Fruit fly (Drosophila melanogaster) whole organism, embryonic: ENCODE measurements around the gene Rtnl1.
A peak's percentile ranks its signal among the peaks of the same experiment; 100 is the strongest.

Experiments used
- CG10979 ChIP-seq: fragments of 200-800 bp; sonication (Bioruptor generic); optimal IDR thresholded peaks from 2 replicates; lab custom pipeline; 2018; ENCODE audit warnings: missing biosample characterization, mild to moderate bottlenecking, missing genetic modification characterization, moderate library complexity
- CG11696 ChIP-seq: fragments of 200-800 bp; sonication (Bioruptor generic); IDR thresholded peaks from 2 replicates; pipeline ENCODE4 v1.3.6; 2022; ENCODE audit warnings: missing biosample characterization, missing genetic modification characterization
- CG11723 ChIP-seq: fragments of 200-800 bp; sonication (Bioruptor generic); optimal IDR thresholded peaks from 2 replicates; lab custom pipeline; 2017; ENCODE audit warnings: missing biosample characterization, mild to moderate bottlenecking, missing genetic modification characterization
- CG12104 ChIP-seq: fragments of 200-800 bp; sonication (Bioruptor generic); optimal IDR thresholded peaks from 3 replicates; lab custom pipeline; 2016; ENCODE audit warnings: missing biosample characterization, missing genetic modification characterization
- CG13287 ChIP-seq: fragments of 200-800 bp; sonication (Bioruptor generic); IDR thresholded peaks from 2 replicates; pipeline ENCODE4 v1.3.6; 2022; ENCODE audit warnings: missing biosample characterization, missing genetic modification characterization; ENCODE audit not compliant: partially characterized antibody
- CG14860 ChIP-seq: fragments of 200-800 bp; sonication (Bioruptor generic); IDR thresholded peaks from 3 replicates; pipeline ENCODE4 v1.3.6; 2022; ENCODE audit warnings: missing biosample characterization, missing genetic modification characterization; ENCODE audit not compliant: partially characterized antibody
- CG15601 ChIP-seq: fragments of 200-800 bp; sonication (Bioruptor generic); optimal IDR thresholded peaks from 3 replicates; lab custom pipeline; 2019; ENCODE audit warnings: missing biosample characterization, mild to moderate bottlenecking, missing genetic modification characterization, moderate library complexity
- CG17361 ChIP-seq: fragments of 200-800 bp; sonication (Bioruptor generic); IDR thresholded peaks from 3 replicates; pipeline ENCODE4 v1.3.6; 2022; ENCODE audit warnings: missing biosample characterization, missing genetic modification characterization
- CG1792 ChIP-seq: fragments of 200-800 bp; sonication (Bioruptor generic); optimal IDR thresholded peaks from 2 replicates; lab custom pipeline; 2016; ENCODE audit warnings: missing biosample characterization, missing genetic modification characterization
- CG2202 ChIP-seq: fragments of 200-800 bp; sonication (Bioruptor generic); optimal IDR thresholded peaks from 2 replicates; lab custom pipeline; 2018; ENCODE audit warnings: missing biosample characterization, mild to moderate bottlenecking, missing genetic modification characterization
- CG32767 ChIP-seq: fragments of 200-800 bp; sonication (Bioruptor generic); IDR thresholded peaks from 2 replicates; pipeline ENCODE4 v1.3.6; 2022; ENCODE audit warnings: missing biosample characterization, missing genetic modification characterization
- CG34224 ChIP-seq: fragments of 200-800 bp; sonication (Bioruptor generic); IDR thresholded peaks from 3 replicates; pipeline ENCODE4 v1.3.6; 2022; ENCODE audit warnings: missing biosample characterization, missing genetic modification characterization; ENCODE audit not compliant: partially characterized antibody
- CG34376 ChIP-seq: fragments of 200-800 bp; sonication (Bioruptor generic); optimal IDR thresholded peaks from 2 replicates; lab custom pipeline; 2018; ENCODE audit warnings: missing biosample characterization, mild to moderate bottlenecking, missing genetic modification characterization
- CG34422 ChIP-seq: fragments of 200-800 bp; sonication (Bioruptor generic); IDR thresholded peaks from 3 replicates; pipeline ENCODE4 v1.3.6; 2022; ENCODE audit warnings: missing biosample characterization, missing genetic modification characterization
- CG4360 ChIP-seq: fragments of 200-800 bp; sonication (Bioruptor generic); IDR thresholded peaks from 2 replicates; pipeline ENCODE4 v1.3.6; 2022; ENCODE audit warnings: missing biosample characterization, missing genetic modification characterization
- CG6254 ChIP-seq: fragments of 200-800 bp; sonication (Bioruptor generic); optimal IDR thresholded peaks from 3 replicates; lab custom pipeline; 2017; ENCODE audit warnings: mild to moderate bottlenecking, missing biosample characterization, missing genetic modification reagents, missing genetic modification characterization
- CG6813 ChIP-seq: fragments of 200-800 bp; sonication (Bioruptor generic); optimal IDR thresholded peaks from 2 replicates; lab custom pipeline; 2017; ENCODE audit warnings: missing biosample characterization, missing genetic modification characterization, mild to moderate bottlenecking, moderate library complexity, missing genetic modification reagents
- CG7372 ChIP-seq: fragments of 200-800 bp; sonication (Bioruptor generic); IDR thresholded peaks from 2 replicates; pipeline ENCODE4 v1.3.6; 2022; ENCODE audit warnings: missing biosample characterization, missing genetic modification characterization
- Camta ChIP-seq: fragments of 200-800 bp; sonication (Bioruptor generic); optimal IDR thresholded peaks from 2 replicates; lab custom pipeline; 2016; ENCODE audit warnings: missing biosample characterization, missing genetic modification characterization
- Drgx ChIP-seq: fragments of 200-800 bp; sonication (Bioruptor generic); IDR thresholded peaks from 2 replicates; pipeline ENCODE4 v1.3.6; 2022; ENCODE audit warnings: missing biosample characterization, missing genetic modification characterization
- HHEX ChIP-seq: fragments of 200-800 bp; sonication (Bioruptor generic); optimal IDR thresholded peaks from 3 replicates; lab custom pipeline; 2017; ENCODE audit warnings: missing biosample characterization, mild to moderate bottlenecking, missing genetic modification characterization, missing genetic modification reagents
- Kr ChIP-seq: fragments of 200-800 bp; sonication (Bioruptor generic); optimal IDR thresholded peaks from 2 replicates; lab custom pipeline; 2017; ENCODE audit warnings: missing biosample characterization, mild to moderate bottlenecking, missing genetic modification characterization
- Lhr ChIP-seq: fragments of 200-800 bp; sonication (Bioruptor generic); optimal IDR thresholded peaks from 3 replicates; lab custom pipeline; 2017; ENCODE audit warnings: mild to moderate bottlenecking, missing biosample characterization, missing genetic modification reagents, missing genetic modification characterization
- Meics ChIP-seq: fragments of 200-800 bp; sonication (Bioruptor generic); optimal IDR thresholded peaks from 2 replicates; lab custom pipeline; 2017; ENCODE audit warnings: missing biosample characterization, mild to moderate bottlenecking, missing genetic modification characterization
- Mes4 ChIP-seq: fragments of 200-800 bp; sonication (Bioruptor generic); optimal IDR thresholded peaks from 2 replicates; lab custom pipeline; 2016; ENCODE audit warnings: missing biosample characterization, missing genetic modification characterization
- Myb ChIP-seq: fragments of 200-800 bp; sonication (Bioruptor generic); optimal IDR thresholded peaks from 2 replicates; lab custom pipeline; 2016; ENCODE audit warnings: missing biosample characterization, missing genetic modification characterization
- NC2α ChIP-seq: fragments of 200-800 bp; sonication (Bioruptor generic); optimal IDR thresholded peaks from 2 replicates; lab custom pipeline; 2016; ENCODE audit warnings: missing biosample characterization, missing genetic modification characterization
- NFAT ChIP-seq: fragments of 200-800 bp; sonication (Bioruptor generic); IDR thresholded peaks from 2 replicates; pipeline ENCODE4 v1.3.6; 2022; ENCODE audit warnings: missing biosample characterization, missing genetic modification characterization
- Neu2 ChIP-seq: fragments of 200-800 bp; sonication (Bioruptor generic); optimal IDR thresholded peaks from 3 replicates; lab custom pipeline; 2016; ENCODE audit warnings: missing biosample characterization, missing genetic modification characterization, borderline replicate concordance
- Opbp ChIP-seq: fragments of 200-800 bp; sonication (Bioruptor generic); IDR thresholded peaks from 3 replicates; pipeline ENCODE4 v1.3.6; 2022; ENCODE audit warnings: missing biosample characterization, missing genetic modification characterization; ENCODE audit not compliant: partially characterized antibody
- Tbp ChIP-seq: fragments of >200 bp; optimal IDR thresholded peaks from 2 replicates; lab custom pipeline; 2018; ENCODE audit warnings: missing biosample characterization, missing genetic modification characterization
- Trl ChIP-seq, 3 experiments: fragments of >200 bp in 2 of 3; fragments of 200-800 bp in 1 of 3; sonication (Bioruptor generic) in 1 of 3; optimal IDR thresholded peaks; 2 replicates in 1 of 3; 3 replicates in 2 of 3; lab custom pipeline; 2016 to 2017; ENCODE audit warnings: missing biosample characterization in 1 of 3, missing genetic modification characterization in 1 of 3
- bcd ChIP-seq: fragments of 200-800 bp; sonication (Bioruptor generic); optimal IDR thresholded peaks from 2 replicates; lab custom pipeline; 2017; ENCODE audit warnings: missing biosample characterization, mild to moderate bottlenecking, missing genetic modification characterization
- crc ChIP-seq: fragments of 200-800 bp; sonication (Bioruptor generic); optimal IDR thresholded peaks from 2 replicates; lab custom pipeline; 2016; ENCODE audit warnings: missing biosample characterization, missing genetic modification characterization
- dan ChIP-seq: fragments of 200-800 bp; sonication (Bioruptor generic); IDR thresholded peaks from 2 replicates; pipeline ENCODE4 v1.3.6; 2022; ENCODE audit warnings: missing biosample characterization, missing genetic modification characterization
- eyg ChIP-seq: fragments of 200-800 bp; sonication (Bioruptor generic); optimal IDR thresholded peaks from 3 replicates; lab custom pipeline; 2016; ENCODE audit warnings: missing biosample characterization, missing genetic modification characterization
- fd3F ChIP-seq: fragments of 200-800 bp; sonication (Bioruptor generic); optimal IDR thresholded peaks from 2 replicates; lab custom pipeline; 2018; ENCODE audit warnings: missing biosample characterization, mild to moderate bottlenecking, missing genetic modification characterization, moderate library complexity
- gfzf ChIP-seq: fragments of 200-800 bp; sonication (Bioruptor generic); optimal IDR thresholded peaks from 2 replicates; lab custom pipeline; 2016; ENCODE audit warnings: missing biosample characterization, mild to moderate bottlenecking, missing genetic modification characterization, moderate library complexity
- ham ChIP-seq: fragments of 200-800 bp; sonication (Bioruptor generic); IDR thresholded peaks from 2 replicates; pipeline ENCODE4 v1.3.6; 2022; ENCODE audit warnings: missing biosample characterization, missing genetic modification characterization
- her ChIP-seq: fragments of 200-800 bp; sonication (Bioruptor generic); optimal IDR thresholded peaks from 2 replicates; lab custom pipeline; 2016; ENCODE audit warnings: missing biosample characterization, missing genetic modification characterization
- luna ChIP-seq: fragments of 200-800 bp; sonication (Bioruptor generic); optimal IDR thresholded peaks from 2 replicates; lab custom pipeline; 2016; ENCODE audit warnings: missing biosample characterization, missing genetic modification characterization
- nmo ChIP-seq: fragments of 200-800 bp; sonication (Bioruptor generic); optimal IDR thresholded peaks from 2 replicates; lab custom pipeline; 2018; ENCODE audit warnings: missing biosample characterization, mild to moderate bottlenecking, missing genetic modification characterization, moderate library complexity
- p53 ChIP-seq: fragments of 200-800 bp; sonication (Bioruptor generic); optimal IDR thresholded peaks from 2 replicates; lab custom pipeline; 2016; ENCODE audit warnings: missing biosample characterization, missing genetic modification characterization
- sc ChIP-seq, 3 experiments: fragments of >200 bp in 2 of 3; fragments of 200-800 bp in 1 of 3; sonication (Bioruptor generic) in 1 of 3; optimal IDR thresholded peaks; 2 replicates in 2 of 3; 3 replicates in 1 of 3; lab custom pipeline; 2017; ENCODE audit warnings: mild to moderate bottlenecking in 1 of 3, missing biosample characterization in 1 of 3, missing genetic modification characterization in 1 of 3, missing genetic modification reagents in 1 of 3
- stwl ChIP-seq: fragments of 200-800 bp; sonication (Bioruptor generic); optimal IDR thresholded peaks from 3 replicates; lab custom pipeline; 2018; ENCODE audit warnings: missing biosample characterization, mild to moderate bottlenecking, missing genetic modification characterization, moderate library complexity
- trh ChIP-seq: fragments of 200-800 bp; sonication (Bioruptor generic); optimal IDR thresholded peaks from 2 replicates; lab custom pipeline; 2016; ENCODE audit warnings: missing biosample characterization, missing genetic modification characterization
- unpg ChIP-seq: fragments of 200-800 bp; sonication (Bioruptor generic); optimal IDR thresholded peaks from 3 replicates; lab custom pipeline; 2018; ENCODE audit warnings: missing biosample characterization, mild to moderate bottlenecking, missing genetic modification characterization, moderate library complexity
- zf30C ChIP-seq: fragments of 200-800 bp; sonication (Bioruptor generic); optimal IDR thresholded peaks from 3 replicates; lab custom pipeline; 2018; ENCODE audit warnings: missing biosample characterization, mild to moderate bottlenecking, missing genetic modification characterization

Gene Rtnl1

DNA sequence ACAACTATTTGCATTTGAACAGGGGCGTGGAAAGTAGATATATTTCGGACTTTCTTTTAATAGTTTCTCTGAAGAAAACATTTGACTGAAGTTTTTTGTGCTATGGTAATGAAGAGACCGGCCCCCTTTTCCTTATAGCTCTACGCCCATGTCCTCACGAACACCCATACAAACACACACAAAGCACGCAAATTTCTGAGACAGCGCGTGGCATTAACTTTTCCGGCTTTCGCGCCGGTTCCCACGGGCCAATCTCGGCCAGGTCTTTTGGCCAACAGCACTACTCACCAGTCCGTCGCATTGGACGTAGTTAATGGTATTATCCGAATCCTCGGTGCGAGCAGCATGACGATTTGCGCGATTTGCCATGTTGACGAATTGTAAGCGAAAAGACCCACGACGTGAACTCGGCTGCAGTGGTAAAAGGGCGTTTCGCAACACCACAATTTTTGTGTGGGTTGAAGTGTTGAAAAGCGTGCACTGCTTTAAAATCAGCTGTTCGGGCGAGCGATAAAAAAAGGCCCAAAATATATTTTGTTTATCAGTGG, 42.9 kb upstream of the Rtnl1 start, which contains the start of gene senju (continued):
- TF ChIP-seq CG32767 (GFP tag; lab: Robert Waterston, UW) (peak; percentile 64; the same call in 1 of the 2 replicates), NC2α (peak; percentile 66), CG1792 (GFP tag; lab: Kevin White, UChicago) (peak; percentile 60), Tbp (no peak), bcd (GFP tag; lab: Kevin White, UChicago) (peak; percentile 83), fd3F (peak; percentile 50), Lhr (GFP tag; lab: Kevin White, UChicago) (peak; percentile 63), unpg (peak; percentile 80), CG12104 (GFP tag; lab: Kevin White, UChicago) (peak; percentile 73), CG17361 (GFP tag; lab: Robert Waterston, UW) (peak; percentile 78), Kr (GFP tag; lab: Kevin White, UChicago) (peak; percentile 33), HHEX (GFP tag; lab: Kevin White, UChicago) (peak; percentile 80), CG11723 (GFP tag; lab: Kevin White, UChicago) (peak; percentile 81), CG6254 (peak; percentile 75), CG15601 (peak; percentile 45), Myb (GFP tag; lab: Kevin White, UChicago) (peak; percentile 79), CG7372 (0 out of 2 replicates have a peak, but pooled peaks have one; percentile 30), CG6813 (GFP tag; lab: Kevin White, UChicago) (peak; percentile 79), Opbp (peak; percentile 100), Meics (GFP tag; lab: Kevin White, UChicago) (peak; percentile 88), zf30C (peak; percentile 0), gfzf (peak; percentile 44), CG4360 (GFP tag; lab: Robert Waterston, UW) (peak; percentile 51; the same call in 1 of the 2 replicates), NFAT (GFP tag; lab: Robert Waterston, UW) (peak; percentile 79), sc (optimal IDR thresholded peaks at IDR 0.05; lab: Kevin White, UChicago) (no peak), sc (GFP tag; optimal IDR thresholded peaks at IDR 0.05; lab: Kevin White, UChicago) (peak; percentile 62), CG14860 (GFP tag; lab: Robert Waterston, UW) (peak; percentile 47; the same call in 1 of the 3 replicates), Trl (optimal IDR thresholded peaks at IDR 0.05; lab: Kevin White, UChicago) (no peak), Trl (GFP tag; optimal IDR thresholded peaks at IDR 0.05; lab: Kevin White, UChicago) (peak; percentile 86), eyg (peak; percentile 82), her (GFP tag; lab: Kevin White, UChicago) (peak; percentile 91), dan (GFP tag; lab: Robert Waterston, UW) (no peak), Camta (peak; percentile 77), trh (peak; percentile 21), luna (peak; percentile 46), CG13287 (GFP tag; lab: Robert Waterston, UW) (peak; percentile 69), CG10979 (peak; percentile 76), CG2202 (tag; lab: Kevin White, UChicago) (peak; percentile 77), Neu2 (no peak), CG34376 (GFP tag; lab: Kevin White, UChicago) (peak; percentile 95), Drgx (peak; percentile 81), p53 (GFP tag; lab: Kevin White, UChicago) (peak; percentile 69), Mes4 (GFP tag; lab: Kevin White, UChicago) (peak; percentile 70), nmo (peak; percentile 65), CG11696 (GFP tag; lab: Robert Waterston, UW) (peak; percentile 53), CG34224 (GFP tag; lab: Robert Waterston, UW) (peak; percentile 63; the same call in 2 of the 3 replicates), CG34422 (GFP tag; lab: Robert Waterston, UW) (peak; percentile 94), stwl (tag; lab: Kevin White, UChicago) (peak; percentile 79), ham (peak; percentile 40; the same call in 1 of the 2 replicates), crc (GFP tag; lab: Kevin White, UChicago) (peak; percentile 73)
